Fruit fly (Drosophila melanogaster): ENCODE results near the gene CG34260.
A peak's percentile ranks its signal among the peaks of the same experiment; 100 is the strongest.

Gene CG34260

dm6 chr3L:20733530-20734257 is 19.8 kb downstream of the CG34260 start:
- TF ChIP-seq sage (GFP tag; optimal IDR thresholded peaks at IDR 0.05) (no peak), HLH106 (tag; optimal IDR thresholded peaks at IDR 0.05) (peak; percentile 1), Rel (GFP tag; optimal IDR thresholded peaks at IDR 0.05) (no peak), Rel (tag; optimal IDR thresholded peaks at IDR 0.05) (peak; percentile 26), Dif (GFP tag; optimal IDR thresholded peaks at IDR 0.05; ENCODE audit: partially characterized antibody) (peak; percentile 54), Hr83 (GFP tag; optimal IDR thresholded peaks at IDR 0.05; ENCODE audit: poor library complexity, severe bottlenecking) (peak; percentile 16), brk (GFP tag; optimal IDR thresholded peaks at IDR 0.05) (no peak), ey (GFP tag; optimal IDR thresholded peaks at IDR 0.05) (peak; percentile 2), dl (GFP tag; optimal IDR thresholded peaks at IDR 0.05; ENCODE audit: insufficient read depth in 1 of 2, partially characterized antibody in 2 of 2) (peak in 1 of 2 experiments; percentile 74)

DNA sequence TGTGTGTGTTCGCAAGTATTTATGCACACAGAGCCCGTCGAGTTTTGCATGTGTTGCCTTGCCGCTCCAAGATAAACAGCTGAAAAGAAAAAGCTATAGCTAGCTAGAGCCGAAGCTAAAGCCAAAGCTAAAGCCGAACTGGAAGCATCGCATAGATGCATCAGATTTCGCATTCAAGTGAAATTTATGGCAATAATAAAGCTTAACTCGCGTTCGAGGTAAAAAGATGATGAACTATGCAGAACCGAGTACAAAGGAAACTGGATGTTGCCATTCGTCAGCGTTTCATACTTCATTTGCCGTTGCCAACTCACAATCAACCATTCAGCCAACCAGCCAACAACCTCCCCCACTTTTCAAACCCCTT is 20.3 kb downstream of the CG34260 start:
- TF ChIP-seq Vsx2 (GFP tag; optimal IDR thresholded peaks at IDR 0.05; ENCODE audit: partially characterized antibody) = no peak
- TF ChIP-seq psq (GFP tag; optimal IDR thresholded peaks at IDR 0.05) = no peak
- TF ChIP-seq Hr83 (GFP tag; optimal IDR thresholded peaks at IDR 0.05; ENCODE audit: poor library complexity, severe bottlenecking) = no peak
- TF ChIP-seq fru (GFP tag; optimal IDR thresholded peaks at IDR 0.05) = no peak
- TF ChIP-seq h (GFP tag; optimal IDR thresholded peaks at IDR 0.05) = no peak
- no peak for TF ChIP-seq sage (GFP tag; optimal IDR thresholded peaks at IDR 0.05)
- no peak for TF ChIP-seq dsf (GFP tag; optimal IDR thresholded peaks at IDR 0.05; ENCODE audit: borderline replicate concordance)

DNA sequence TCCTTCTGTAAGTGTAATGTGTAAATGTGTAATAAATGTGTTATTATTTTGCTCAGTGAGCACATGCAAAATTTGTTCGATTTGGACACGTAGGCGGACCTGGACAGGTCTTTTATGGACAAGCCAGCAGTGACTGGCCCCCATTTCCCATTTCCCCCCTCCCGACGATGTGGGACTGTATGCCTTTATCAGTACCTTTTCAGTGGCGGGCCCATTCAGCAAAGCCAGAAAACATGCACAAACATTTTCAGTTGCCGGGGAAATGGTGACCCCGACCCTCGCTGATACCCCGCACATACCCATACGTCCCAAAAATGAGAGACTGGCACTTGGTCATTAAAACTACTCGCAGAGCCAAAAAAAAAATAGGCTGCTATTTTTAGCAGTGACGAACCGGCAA is 22.4 kb downstream of the CG34260 start:
- peak; percentile 11 for TF ChIP-seq rgr (GFP tag; optimal IDR thresholded peaks at IDR 0.05)
- TF ChIP-seq psq (GFP tag; optimal IDR thresholded peaks at IDR 0.05) = no peak

dm6 chr3L:20737346-20737745 is 23.4 kb downstream of the CG34260 start:
- no peak for TF ChIP-seq dsf (GFP tag; optimal IDR thresholded peaks at IDR 0.05; ENCODE audit: borderline replicate concordance)
- no peak for TF ChIP-seq psq (GFP tag; optimal IDR thresholded peaks at IDR 0.05)
- no peak for TF ChIP-seq usp (GFP tag; optimal IDR thresholded peaks at IDR 0.05)
- no peak for TF ChIP-seq br (GFP tag; optimal IDR thresholded peaks at IDR 0.05)
- no peak for TF ChIP-seq HLH106 (tag; optimal IDR thresholded peaks at IDR 0.05)
- no peak for TF ChIP-seq Hr83 (GFP tag; optimal IDR thresholded peaks at IDR 0.05; ENCODE audit: poor library complexity, severe bottlenecking)
- no peak for TF ChIP-seq jim (GFP tag; optimal IDR thresholded peaks at IDR 0.05)
- TF ChIP-seq Vsx2 (GFP tag; optimal IDR thresholded peaks at IDR 0.05; ENCODE audit: partially characterized antibody) = no peak
- TF ChIP-seq Hr78 (GFP tag; optimal IDR thresholded peaks at IDR 0.05) = no peak
- no peak for TF ChIP-seq Mio (GFP tag; optimal IDR thresholded peaks at IDR 0.05)
- no peak for TF ChIP-seq dmrt93B (GFP tag; optimal IDR thresholded peaks at IDR 0.05)
- no peak for TF ChIP-seq Dfd (GFP tag; optimal IDR thresholded peaks at IDR 0.05)
- no peak for TF ChIP-seq woc (GFP tag; optimal IDR thresholded peaks at IDR 0.05)
- TF ChIP-seq brk (GFP tag; optimal IDR thresholded peaks at IDR 0.05) = no peak
- TF ChIP-seq OdsH (GFP tag; optimal IDR thresholded peaks at IDR 0.05) = peak; percentile 10
- TF ChIP-seq Hnf4 (GFP tag; optimal IDR thresholded peaks at IDR 0.05) = no peak
- TF ChIP-seq rgr (GFP tag; optimal IDR thresholded peaks at IDR 0.05) = peak; percentile 7
- TF ChIP-seq Rel (GFP tag; optimal IDR thresholded peaks at IDR 0.05) = no peak
- no peak for TF ChIP-seq Rel (tag; optimal IDR thresholded peaks at IDR 0.05)
- TF ChIP-seq ey (GFP tag; optimal IDR thresholded peaks at IDR 0.05) = no peak
- TF ChIP-seq Abd-B (GFP tag; optimal IDR thresholded peaks at IDR 0.05) = no peak
- TF ChIP-seq Myc (optimal IDR thresholded peaks at IDR 0.05) = no peak
- TF ChIP-seq pan (optimal IDR thresholded peaks at IDR 0.05) = no peak
- TF ChIP-seq Sp1 (GFP tag; optimal IDR thresholded peaks at IDR 0.05) = peak; percentile 2
- TF ChIP-seq lola (GFP tag; optimal IDR thresholded peaks at IDR 0.05) = no peak
- no peak for TF ChIP-seq Jra (GFP tag; optimal IDR thresholded peaks at IDR 0.05)
- peak; percentile 44 for TF ChIP-seq h (GFP tag; optimal IDR thresholded peaks at IDR 0.05)
- TF ChIP-seq dl (GFP tag; optimal IDR thresholded peaks at IDR 0.05; ENCODE audit: insufficient read depth in 1 of 2, partially characterized antibody in 2 of 2) = no peak
- TF ChIP-seq tai (GFP tag; optimal IDR thresholded peaks at IDR 0.05) = no peak
- TF ChIP-seq fru (GFP tag; optimal IDR thresholded peaks at IDR 0.05) = no peak
- TF ChIP-seq foxo (GFP tag; optimal IDR thresholded peaks at IDR 0.05) = peak in 1 of 2 experiments; percentile 1

All from whole organism, wandering third instar larva.